Worm (Caenorhabditis elegans) whole organism, late embryonic: ENCODE data around the gene amt-3.

ENCODE experiments used
- F13H6.1 ChIP-seq: sonication (generic microtip); optimal IDR thresholded peaks from 2 replicates; lab custom pipeline; 2016; ENCODE audit warnings: missing genetic modification characterization, missing compliant biosample characterization
- ama-1 ChIP-seq: fragments of 150-350 bp; optimal IDR thresholded peaks from 2 replicates; lab custom pipeline; 2014
- fkh-10 ChIP-seq: fragments of 150-350 bp; optimal IDR thresholded peaks from 2 replicates; lab custom pipeline; 2014; ENCODE audit warnings: missing biosample characterization, missing genetic modification reagents, missing genetic modification characterization
- lin-11 ChIP-seq: fragments of 200-800 bp; sonication (Bioruptor generic); optimal IDR thresholded peaks from 2 replicates; lab custom pipeline; 2018; ENCODE audit warnings: mild to moderate bottlenecking, missing genetic modification characterization, missing compliant biosample characterization
- pat-9 ChIP-seq: fragments of 200-800 bp; sonication (Bioruptor generic); optimal IDR thresholded peaks from 2 replicates; lab custom pipeline; 2018; ENCODE audit warnings: mild to moderate bottlenecking, missing genetic modification characterization, moderate library complexity, missing compliant biosample characterization

- TF ChIP-seq lin-11 (no peak), fkh-10 (GFP tag; lab: Kevin White, UChicago) (no peak), ama-1 (lab: Kevin White, UChicago) (no peak), F13H6.1 (tag; lab: Kevin White, UChicago) (no peak), pat-9 (tag; lab: Kevin White, UChicago) (no peak)
Measured at ce11 chrII:8412935-8413334, 44.0 kb upstream of the amt-3 start.
